Worm (Caenorhabditis elegans) whole organism, L1 larva: ENCODE results near the gene Y69A2AR.18.

ENCODE experiments used
- ceh-88 ChIP-seq: fragments of 200-800 bp; sonication (Bioruptor generic); IDR thresholded peaks from 2 replicates; pipeline ENCODE4 v1.3.6; 2022; ENCODE audit warnings: missing genetic modification characterization, missing compliant biosample characterization
- hpl-2 ChIP-seq: fragments of 150-350 bp; optimal IDR thresholded peaks from 2 replicates; lab custom pipeline; 2014; ENCODE audit warnings: missing biosample characterization, missing genetic modification reagents, missing genetic modification characterization
- skn-1 ChIP-seq: fragments of 150-350 bp; optimal IDR thresholded peaks from 2 replicates; lab custom pipeline; 2014; ENCODE audit warnings: missing biosample characterization, missing genetic modification characterization

DNA sequence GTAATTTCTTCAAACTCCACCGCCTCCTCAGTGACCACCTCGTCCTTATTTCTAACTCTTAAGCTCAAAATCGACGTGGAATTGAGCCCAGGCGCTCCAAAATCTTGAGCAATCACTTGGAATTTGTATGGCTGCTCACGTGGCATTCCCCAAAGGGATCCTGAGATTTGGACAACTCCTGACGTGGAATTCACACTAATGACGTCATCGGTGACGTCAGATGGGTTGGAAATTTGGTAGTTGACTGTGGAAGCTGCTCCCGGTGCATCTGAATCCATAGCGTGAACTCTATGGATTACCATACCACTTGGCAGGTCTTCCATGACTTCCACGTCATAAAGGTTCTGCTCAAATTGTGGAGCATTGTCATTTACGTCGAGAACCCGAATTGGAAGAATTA is 40.4 kb upstream of the Y69A2AR.18 start:
- TF ChIP-seq ceh-88 (GFP tag; lab: Robert Waterston, UW) (no peak), skn-1 (tag; lab: Kevin White, UChicago) (no peak), hpl-2 (GFP tag; lab: Kevin White, UChicago) (no peak)
